Worm (Caenorhabditis elegans) whole organism, L1 larva: Measurements from ENCODE around the gene wdr-54.

Source experiments
- C04F5.9 ChIP-seq: sonication (generic microtip); optimal IDR thresholded peaks from 2 replicates; lab custom pipeline; 2016; ENCODE audit warnings: missing genetic modification characterization, missing compliant biosample characterization
- C16A3.4 ChIP-seq: fragments of 150-350 bp; optimal IDR thresholded peaks from 2 replicates; lab custom pipeline; 2014; ENCODE audit warnings: missing biosample characterization, missing genetic modification characterization
- F16B12.6 ChIP-seq: fragments of 150-350 bp; optimal IDR thresholded peaks from 2 replicates; lab custom pipeline; 2014; ENCODE audit warnings: missing biosample characterization, missing genetic modification characterization
- aly-2 ChIP-seq: fragments of 150-350 bp; optimal IDR thresholded peaks from 2 replicates; lab custom pipeline; 2014; ENCODE audit warnings: missing biosample characterization, missing genetic modification characterization
- blmp-1 ChIP-seq: fragments of 150-350 bp; optimal IDR thresholded peaks from 2 replicates; lab custom pipeline; 2014; ENCODE audit warnings: missing biosample characterization, missing genetic modification characterization
- ceh-63 ChIP-seq: fragments of 200-800 bp; sonication (Bioruptor generic); optimal IDR thresholded peaks from 2 replicates; lab custom pipeline; 2018; ENCODE audit warnings: mild to moderate bottlenecking, missing genetic modification characterization, missing compliant biosample characterization
- ceh-82 ChIP-seq, 3 experiments: fragments of 150-350 bp in 1 of 3; sonication (generic microtip) in 2 of 3; optimal IDR thresholded peaks; 2 replicates each; lab custom pipeline; 2014 to 2017; ENCODE audit warnings: missing biosample characterization in 3 of 3, missing genetic modification characterization in 3 of 3
- ceh-88 ChIP-seq: fragments of 200-800 bp; sonication (Bioruptor generic); IDR thresholded peaks from 2 replicates; pipeline ENCODE4 v1.3.6; 2022; ENCODE audit warnings: missing genetic modification characterization, missing compliant biosample characterization
- dsc-1 ChIP-seq: sonication (generic microtip); optimal IDR thresholded peaks from 2 replicates; lab custom pipeline; 2016; ENCODE audit warnings: mild to moderate bottlenecking, missing genetic modification characterization, missing compliant biosample characterization
- efl-1 ChIP-seq, 4 experiments: fragments of 150-350 bp; optimal IDR thresholded peaks in 3 of 4; peaks in 1 of 4; 1 replicate in 1 of 4; 2 replicates in 3 of 4; lab custom pipeline; 2014; ENCODE audit warnings: missing biosample characterization in 2 of 4, missing genetic modification characterization in 2 of 4, missing genetic modification reagents in 2 of 4
- efl-3 ChIP-seq: fragments of 200-800 bp; sonication (Bioruptor generic); optimal IDR thresholded peaks from 2 replicates; lab custom pipeline; 2018; ENCODE audit warnings: mild to moderate bottlenecking, missing genetic modification characterization, missing compliant biosample characterization
- egl-27 ChIP-seq, 2 experiments: fragments of 150-350 bp in 1 of 2; sonication (generic microtip); optimal IDR thresholded peaks; 3 replicates each; lab custom pipeline; 2017 to 2018; ENCODE audit warnings: missing biosample characterization in 2 of 2, missing genetic modification characterization in 2 of 2, missing genetic modification reagents in 2 of 2
- elt-3 ChIP-seq, 6 experiments: fragments of 150-350 bp in 1 of 6; sonication (generic microtip); optimal IDR thresholded peaks; 2 replicates each; lab custom pipeline; 2017 to 2018; ENCODE audit warnings: missing biosample characterization in 6 of 6, missing genetic modification characterization in 6 of 6, inconsistent platforms in 1 of 6
- fkh-10 ChIP-seq: sonication (generic microtip); optimal IDR thresholded peaks from 2 replicates; lab custom pipeline; 2017; ENCODE audit warnings: missing biosample characterization, missing genetic modification reagents, missing genetic modification characterization
- fkh-4 ChIP-seq: sonication (generic microtip); optimal IDR thresholded peaks from 2 replicates; lab custom pipeline; 2016; ENCODE audit warnings: missing compliant biosample characterization, missing genetic modification characterization, borderline replicate concordance
- fkh-8 ChIP-seq: sonication (generic microtip); optimal IDR thresholded peaks from 2 replicates; lab custom pipeline; 2016; ENCODE audit warnings: mild to moderate bottlenecking, missing genetic modification characterization, missing compliant biosample characterization
- fos-1 ChIP-seq: fragments of 150-350 bp; optimal IDR thresholded peaks from 2 replicates; lab custom pipeline; 2014; ENCODE audit warnings: missing biosample characterization, missing genetic modification characterization
- hlh-17 ChIP-seq: fragments of 200-800 bp; sonication (Bioruptor generic); optimal IDR thresholded peaks from 2 replicates; lab custom pipeline; 2018; ENCODE audit warnings: missing genetic modification characterization, mild to moderate bottlenecking, missing compliant biosample characterization, moderate library complexity, borderline replicate concordance
- hlh-4 ChIP-seq: sonication (generic microtip); optimal IDR thresholded peaks from 2 replicates; lab custom pipeline; 2016; ENCODE audit warnings: mild to moderate bottlenecking, missing genetic modification characterization, missing compliant biosample characterization
- irx-1 ChIP-seq: sonication (generic microtip); optimal IDR thresholded peaks from 2 replicates; lab custom pipeline; 2016; ENCODE audit warnings: missing genetic modification characterization, missing compliant biosample characterization
- jun-1 ChIP-seq: fragments of 150-350 bp; optimal IDR thresholded peaks from 2 replicates; lab custom pipeline; 2014; ENCODE audit warnings: missing biosample characterization, missing genetic modification reagents, missing genetic modification characterization
- lin-15B ChIP-seq: fragments of 150-350 bp; sonication (generic microtip); optimal IDR thresholded peaks from 3 replicates; lab custom pipeline; 2014; ENCODE audit warnings: missing biosample characterization, missing genetic modification characterization
- lin-39 ChIP-seq: fragments of 150-350 bp; optimal IDR thresholded peaks from 2 replicates; lab custom pipeline; 2014; ENCODE audit warnings: missing biosample characterization, missing genetic modification reagents, missing genetic modification characterization
- lir-3 ChIP-seq: sonication (generic microtip); optimal IDR thresholded peaks from 2 replicates; lab custom pipeline; 2016; ENCODE audit warnings: mild to moderate bottlenecking, missing genetic modification characterization, moderate library complexity, missing compliant biosample characterization; ENCODE audit not compliant: poor library complexity
- lsy-2 ChIP-seq, 2 experiments: fragments of 150-350 bp; optimal IDR thresholded peaks; 2 replicates each; lab custom pipeline; 2014; ENCODE audit warnings: missing biosample characterization in 2 of 2, missing genetic modification characterization in 2 of 2
- mab-9 ChIP-seq: fragments of 200-800 bp; sonication (Bioruptor generic); IDR thresholded peaks from 2 replicates; pipeline ENCODE4 v1.3.6; 2022; ENCODE audit warnings: missing genetic modification reagents, missing genetic modification characterization, missing compliant biosample characterization
- mep-1 ChIP-seq: fragments of 150-350 bp; optimal IDR thresholded peaks from 2 replicates; lab custom pipeline; 2014; ENCODE audit warnings: missing biosample characterization, missing genetic modification characterization
- nhr-11 ChIP-seq: fragments of 150-350 bp; optimal IDR thresholded peaks from 2 replicates; lab custom pipeline; 2014; ENCODE audit warnings: missing biosample characterization, missing genetic modification characterization
- nhr-12 ChIP-seq: sonication (generic microtip); optimal IDR thresholded peaks from 2 replicates; lab custom pipeline; 2017; ENCODE audit warnings: missing biosample characterization, missing genetic modification characterization
- nhr-19 ChIP-seq: fragments of 200-800 bp; sonication (Bioruptor generic); conservative IDR thresholded peaks from 2 replicates; pipeline ENCODE4 v1.3.6; 2022; ENCODE audit warnings: missing genetic modification characterization, missing compliant biosample characterization
- nhr-20 ChIP-seq: sonication (generic microtip); optimal IDR thresholded peaks from 2 replicates; lab custom pipeline; 2016; ENCODE audit warnings: mild to moderate bottlenecking, missing genetic modification characterization, missing compliant biosample characterization
- nhr-28 ChIP-seq: fragments of 150-350 bp; optimal IDR thresholded peaks from 2 replicates; lab custom pipeline; 2014; ENCODE audit warnings: missing biosample characterization, missing genetic modification characterization
- nhr-85 ChIP-seq: sonication (generic microtip); peaks from one replicate; lab custom pipeline; 2016; ENCODE audit warnings: missing genetic modification characterization, inconsistent platforms, missing compliant biosample characterization
- pag-3 ChIP-seq: sonication (generic microtip); optimal IDR thresholded peaks from 2 replicates; lab custom pipeline; 2017; ENCODE audit warnings: missing genetic modification characterization, mild to moderate bottlenecking, missing compliant biosample characterization, antibody characterized with exemption, borderline replicate concordance; ENCODE audit not compliant: insufficient read depth
- pax-3 ChIP-seq: fragments of 200-800 bp; sonication (Bioruptor generic); optimal IDR thresholded peaks from 2 replicates; lab custom pipeline; 2018; ENCODE audit warnings: mild to moderate bottlenecking, missing genetic modification characterization, moderate library complexity, missing compliant biosample characterization
- pqm-1 ChIP-seq: sonication (generic microtip); optimal IDR thresholded peaks from 3 replicates; lab custom pipeline; 2017; ENCODE audit warnings: missing biosample characterization, missing genetic modification characterization
- rnt-1 ChIP-seq: sonication (generic microtip); optimal IDR thresholded peaks from 2 replicates; lab custom pipeline; 2016; ENCODE audit warnings: mild to moderate bottlenecking, missing genetic modification characterization, moderate library complexity, missing compliant biosample characterization
- snu-23 ChIP-seq: sonication (generic microtip); optimal IDR thresholded peaks from 2 replicates; lab custom pipeline; 2016; ENCODE audit warnings: missing genetic modification characterization, missing compliant biosample characterization
- sup-37 ChIP-seq: fragments of 200-800 bp; sonication (Bioruptor generic); optimal IDR thresholded peaks from 2 replicates; lab custom pipeline; 2018; ENCODE audit warnings: mild to moderate bottlenecking, missing genetic modification characterization, missing compliant biosample characterization
- unc-130 ChIP-seq: fragments of 150-350 bp; optimal IDR thresholded peaks from 2 replicates; lab custom pipeline; 2017; ENCODE audit warnings: missing biosample characterization, missing genetic modification characterization, inconsistent platforms
- unc-62 ChIP-seq: fragments of 150-350 bp; optimal IDR thresholded peaks from 2 replicates; lab custom pipeline; 2014; ENCODE audit warnings: missing biosample characterization, missing genetic modification reagents, missing genetic modification characterization
- unc-86 ChIP-seq: sonication (generic microtip); optimal IDR thresholded peaks from 2 replicates; lab custom pipeline; 2016; ENCODE audit warnings: missing genetic modification characterization, missing compliant biosample characterization
- unc-98 ChIP-seq: fragments of 200-800 bp; sonication (Bioruptor generic); IDR thresholded peaks from 2 replicates; pipeline ENCODE4 v1.3.6; 2022; ENCODE audit warnings: missing genetic modification characterization, missing compliant biosample characterization
- zag-1 ChIP-seq: fragments of 150-350 bp; optimal IDR thresholded peaks from 2 replicates; lab custom pipeline; 2014; ENCODE audit warnings: missing biosample characterization, missing genetic modification characterization
- zip-4 ChIP-seq: fragments of 200-800 bp; sonication (Bioruptor generic); optimal IDR thresholded peaks from 2 replicates; lab custom pipeline; 2018; ENCODE audit warnings: mild to moderate bottlenecking, missing genetic modification characterization, moderate library complexity, missing compliant biosample characterization

wdr-54 gene

DNA sequence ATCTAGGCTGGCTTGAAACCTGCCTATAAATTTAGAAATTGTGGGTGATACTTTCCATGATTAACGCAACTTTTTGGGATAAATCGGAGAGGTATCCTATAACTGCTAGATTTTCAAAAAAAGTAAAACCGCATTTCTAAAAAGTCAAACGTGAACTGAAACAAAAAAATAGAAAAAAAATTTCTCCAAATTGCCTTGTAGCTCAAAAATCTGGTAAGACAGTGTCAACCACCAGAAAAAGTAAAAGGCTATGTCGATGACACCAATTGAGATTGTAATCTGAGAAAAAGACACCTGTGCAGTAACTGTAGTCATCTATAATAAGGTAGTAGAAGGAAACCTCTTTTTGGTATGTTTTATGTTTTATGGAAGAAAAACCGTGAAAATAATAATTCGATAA lies at the start of gene wdr-54:
Gene wdr-54, plus strand, starts transcription at position 301 of the 400 bp plus-strand sequence.
- TF ChIP-seq zag-1 (no peak), zip-4 (GFP tag; lab: Kevin White, UChicago) (no peak), unc-98 (GFP tag; lab: Robert Waterston, UW) (no peak), C16A3.4 (tag; lab: Kevin White, UChicago) (no peak), nhr-28 (tag; lab: Kevin White, UChicago) (no peak), blmp-1 (no peak), lsy-2 (tag; optimal IDR thresholded peaks at IDR 0.05; lab: Kevin White, UChicago) (no peak), unc-86 (no peak), nhr-85 (no peak), fkh-4 (tag; lab: Kevin White, UChicago) (no peak), pax-3 (no peak), pqm-1 (tag; lab: Kevin White, UChicago) (no peak), lin-39 (tag; lab: Kevin White, UChicago) (no peak), aly-2 (tag; lab: Kevin White, UChicago) (no peak), nhr-11 (tag; lab: Kevin White, UChicago) (no peak), ceh-82 (tag; optimal IDR thresholded peaks at IDR 0.05; lab: Kevin White, UChicago) (no peak)

DNA sequence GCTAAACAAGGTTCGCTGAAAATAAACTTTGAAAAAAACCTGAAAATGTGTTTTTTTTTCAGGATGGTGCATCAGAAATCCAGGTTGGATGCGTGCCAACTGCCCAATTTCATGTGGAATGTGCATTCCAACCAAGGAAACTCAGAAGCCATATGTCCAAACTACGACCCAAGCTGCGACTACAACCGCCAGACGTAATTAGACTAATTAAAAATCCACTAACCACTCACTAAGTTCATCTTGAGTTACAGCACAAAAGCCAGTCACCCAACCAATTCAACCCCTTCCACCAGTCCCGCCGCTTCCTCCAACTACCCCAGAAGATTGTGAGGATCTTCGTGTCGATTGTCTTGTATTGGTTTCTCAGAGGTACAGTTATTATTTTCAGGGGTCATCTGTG lies 49.4 kb upstream of the wdr-54 start:
- TF ChIP-seq nhr-19 (GFP tag; lab: Robert Waterston, UW): no peak
- TF ChIP-seq ceh-88 (GFP tag; lab: Robert Waterston, UW): no peak
- TF ChIP-seq nhr-11 (tag; lab: Kevin White, UChicago): no peak
- no peak for TF ChIP-seq rnt-1 (tag; lab: Kevin White, UChicago)
- TF ChIP-seq efl-3 (GFP tag; lab: Kevin White, UChicago): no peak
- TF ChIP-seq elt-3 (tag; optimal IDR thresholded peaks at IDR 0.05; lab: Kevin White, UChicago): no peak
- TF ChIP-seq egl-27 (tag; optimal IDR thresholded peaks at IDR 0.05; lab: Kevin White, UChicago): no peak
- no peak for TF ChIP-seq nhr-20 (tag; lab: Kevin White, UChicago)
- TF ChIP-seq fkh-8: no peak
- no peak for TF ChIP-seq ceh-63
- no peak for TF ChIP-seq F16B12.6

DNA sequence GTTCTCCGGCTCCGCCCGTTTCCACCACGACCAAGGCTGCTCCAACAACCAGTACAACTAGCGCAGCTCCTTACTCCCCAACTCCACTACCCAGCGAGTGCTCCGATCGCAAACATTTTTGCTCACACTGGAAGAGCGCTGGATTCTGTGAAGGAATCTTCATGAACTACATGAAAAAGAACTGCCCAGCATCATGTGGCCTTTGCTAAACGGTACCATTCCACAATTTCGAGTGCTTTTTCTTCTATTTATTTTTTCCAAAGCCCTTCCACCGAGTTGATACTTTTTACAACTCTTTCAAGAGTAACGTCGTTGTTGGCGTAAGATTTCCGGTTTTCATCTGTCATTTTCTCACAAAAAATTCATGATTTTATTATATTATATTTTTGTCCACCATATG lies 48.7 kb upstream of the wdr-54 start:
- TF ChIP-seq nhr-19 (GFP tag; lab: Robert Waterston, UW) (no peak), irx-1 (tag; lab: Kevin White, UChicago) (no peak), efl-1 (optimal IDR thresholded peaks at IDR 0.05; lab: Kevin White, UChicago) (no peak), efl-1 (GFP tag; optimal IDR thresholded peaks at IDR 0.05 in 1 of 2; lab: Kevin White, UChicago) (peak in 1 of 2 experiments; percentile 71), fkh-10 (GFP tag; lab: Kevin White, UChicago) (no peak), hlh-4 (tag; lab: Kevin White, UChicago) (no peak), aly-2 (tag; lab: Kevin White, UChicago) (no peak)

- TF ChIP-seq lsy-2 (tag; optimal IDR thresholded peaks at IDR 0.05; lab: Kevin White, UChicago) (no peak), nhr-28 (tag; lab: Kevin White, UChicago) (no peak), fos-1 (tag; lab: Kevin White, UChicago) (no peak), efl-3 (GFP tag; lab: Kevin White, UChicago) (no peak), nhr-20 (tag; lab: Kevin White, UChicago) (no peak), sup-37 (no peak)
Observed at ce11 chrX:784853-785252, 43.9 kb upstream of the wdr-54 start, which contains the start of gene T04G9.6. T04G9.6 (minus strand) TSS chrX:784953.

DNA sequence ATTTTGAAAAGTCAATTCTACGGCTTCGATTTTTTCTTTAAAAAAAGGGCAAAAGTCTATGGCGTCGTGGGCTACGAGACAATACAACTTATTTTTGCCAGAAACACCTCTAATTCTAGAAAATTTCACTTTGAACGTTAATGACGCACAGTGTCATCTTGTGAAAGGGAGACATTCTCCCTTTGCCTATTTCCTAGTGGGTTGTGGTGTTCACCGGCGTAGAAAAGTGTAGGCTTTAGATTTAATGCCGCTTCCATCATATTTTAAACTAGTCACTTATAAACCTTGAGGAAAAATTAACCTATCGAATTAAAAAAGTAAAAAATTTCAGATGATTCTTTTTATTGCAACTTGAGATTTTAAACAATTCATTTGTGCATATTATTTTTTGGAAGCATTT lies 43.3 kb upstream of the wdr-54 start:
- peak; percentile 8 for TF ChIP-seq C16A3.4 (tag; lab: Kevin White, UChicago)
- TF ChIP-seq lir-3: no peak
- TF ChIP-seq lin-15B (tag; lab: Kevin White, UChicago): no peak
- TF ChIP-seq jun-1 (tag; lab: Kevin White, UChicago): no peak
- no peak for TF ChIP-seq efl-3 (GFP tag; lab: Kevin White, UChicago)
- no peak for TF ChIP-seq unc-62
- TF ChIP-seq mab-9: no peak
- TF ChIP-seq hlh-17: no peak
- no peak for TF ChIP-seq unc-130
- TF ChIP-seq pag-3 (tag; lab: Kevin White, UChicago): no peak
- TF ChIP-seq dsc-1 (tag; lab: Kevin White, UChicago): peak; percentile 75
- TF ChIP-seq nhr-85: peak; percentile 68
- no peak for TF ChIP-seq nhr-12
- TF ChIP-seq C04F5.9: no peak
- peak; percentile 66 for TF ChIP-seq snu-23 (GFP tag; lab: Kevin White, UChicago)
- TF ChIP-seq mep-1 (tag; lab: Kevin White, UChicago): no peak
